Worm (Caenorhabditis elegans): ENCODE data around the gene F12E12.1.

The F12E12.1 gene

DNA sequence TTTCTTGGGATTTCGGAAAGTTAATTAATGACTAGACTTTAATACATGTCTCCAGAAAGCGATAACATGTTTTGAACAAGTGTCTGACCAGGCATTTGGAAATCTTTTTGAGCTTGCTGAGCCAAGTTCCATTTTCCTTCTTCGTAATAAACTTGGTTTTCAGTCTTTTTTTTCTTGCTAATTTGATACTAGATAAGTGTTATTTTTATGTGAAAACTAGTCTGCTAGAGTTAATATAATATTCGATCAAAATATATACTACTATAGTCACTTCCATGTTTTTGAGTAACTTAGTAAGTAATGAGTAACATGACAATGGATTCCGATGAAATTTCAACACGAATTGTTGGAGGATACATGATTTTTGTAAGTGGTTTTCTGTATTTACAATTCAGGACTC, 32.4 kb upstream of the F12E12.1 start, which contains the start of gene srx-110:
Gene srx-110 (plus strand): TSS at position 301 of the 400 bp plus-strand sequence.
- no peak for TF ChIP-seq sma-3 (GFP tag; optimal IDR thresholded peaks at IDR 0.05)
- TF ChIP-seq sem-4 (tag; optimal IDR thresholded peaks at IDR 0.05) = no peak
- no peak for TF ChIP-seq ztf-4 (tag; optimal IDR thresholded peaks at IDR 0.05)
- TF ChIP-seq mab-5 (tag; optimal IDR thresholded peaks at IDR 0.05) = no peak
- TF ChIP-seq lin-11 (tag; optimal IDR thresholded peaks at IDR 0.05) = no peak
- TF ChIP-seq Y55F3AM.14 (GFP tag; optimal IDR thresholded peaks at IDR 0.05) = no peak
- TF ChIP-seq lsy-2 (tag; optimal IDR thresholded peaks at IDR 0.05) = no peak
- TF ChIP-seq nhr-6 (tag; optimal IDR thresholded peaks at IDR 0.05) = no peak
- no peak for TF ChIP-seq dmd-4 (tag; optimal IDR thresholded peaks at IDR 0.05)

DNA sequence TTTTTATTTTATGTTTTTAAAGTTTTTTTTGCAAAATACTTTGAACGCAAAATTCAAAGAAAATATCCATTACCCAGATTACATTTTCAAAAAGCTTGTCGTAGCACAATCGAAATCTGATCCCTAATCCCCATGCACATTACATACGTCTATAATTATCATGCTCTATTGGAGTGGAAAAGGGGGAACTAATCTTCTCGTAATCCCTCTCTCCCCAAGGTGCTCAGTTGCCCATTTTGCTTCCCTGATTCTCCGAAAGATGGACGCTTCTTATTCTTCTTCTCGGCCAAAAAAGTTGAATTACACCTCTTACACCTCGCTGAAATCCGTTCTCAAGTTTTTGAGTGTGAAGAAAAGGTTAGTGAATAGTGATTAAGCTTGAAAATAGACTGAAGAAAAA, 30.6 kb upstream of the F12E12.1 start, which contains the start of gene fbxc-53:
Gene fbxc-53 (plus strand): TSS at position 245 of the 400 bp plus-strand sequence.
- TF ChIP-seq ama-1 (optimal IDR thresholded peaks at IDR 0.05) = no peak
- no peak for TF ChIP-seq unc-55 (GFP tag; optimal IDR thresholded peaks at IDR 0.05)
- no peak for TF ChIP-seq nhr-21 (tag; optimal IDR thresholded peaks at IDR 0.05)
- TF ChIP-seq lin-39 (tag; optimal IDR thresholded peaks at IDR 0.05) = no peak
- TF ChIP-seq nhr-25 (tag; optimal IDR thresholded peaks at IDR 0.05) = no peak
- TF ChIP-seq nhr-6 (tag; optimal IDR thresholded peaks at IDR 0.05) = no peak
- TF ChIP-seq F13H6.1 (tag; optimal IDR thresholded peaks at IDR 0.05) = no peak
- no peak for TF ChIP-seq snpc-4 (tag; optimal IDR thresholded peaks at IDR 0.05)
- no peak for TF ChIP-seq nhr-11 (tag; optimal IDR thresholded peaks at IDR 0.05)
- no peak for TF ChIP-seq alr-1 (tag; optimal IDR thresholded peaks at IDR 0.05)
- no peak for TF ChIP-seq elt-1 (tag; optimal IDR thresholded peaks at IDR 0.05)
- no peak for TF ChIP-seq nhr-77 (tag; optimal IDR thresholded peaks at IDR 0.05)

DNA sequence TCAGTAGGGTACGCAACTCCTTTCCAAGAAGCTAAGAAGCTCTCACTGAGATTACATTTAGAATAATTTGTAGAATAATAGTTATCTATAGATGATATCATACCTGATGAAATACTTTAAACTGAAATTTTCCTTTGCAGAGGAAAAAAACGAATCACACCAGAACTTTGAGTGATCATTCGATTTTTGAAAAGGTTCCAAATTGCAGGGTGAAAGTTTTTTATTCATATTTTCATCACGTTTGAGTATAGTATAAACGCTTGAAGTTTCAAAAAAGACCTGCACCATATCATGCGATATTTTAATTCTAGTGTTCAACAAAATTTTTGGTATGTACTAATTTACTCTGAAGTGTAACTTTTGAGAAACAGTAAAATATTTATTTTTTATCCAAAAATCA, 27.1 kb upstream of the F12E12.1 start, which contains the start of gene srh-100:
Gene srh-100 (minus strand): TSS at position 101 of the 400 bp plus-strand sequence.
- TF ChIP-seq lsy-2 (tag; optimal IDR thresholded peaks at IDR 0.05) (no peak), mdl-1 (tag; optimal IDR thresholded peaks at IDR 0.05) (no peak), gmeb-1 (tag; optimal IDR thresholded peaks at IDR 0.05) (no peak), ama-1 (optimal IDR thresholded peaks at IDR 0.05) (no peak), nhr-11 (tag; optimal IDR thresholded peaks at IDR 0.05) (no peak)

DNA sequence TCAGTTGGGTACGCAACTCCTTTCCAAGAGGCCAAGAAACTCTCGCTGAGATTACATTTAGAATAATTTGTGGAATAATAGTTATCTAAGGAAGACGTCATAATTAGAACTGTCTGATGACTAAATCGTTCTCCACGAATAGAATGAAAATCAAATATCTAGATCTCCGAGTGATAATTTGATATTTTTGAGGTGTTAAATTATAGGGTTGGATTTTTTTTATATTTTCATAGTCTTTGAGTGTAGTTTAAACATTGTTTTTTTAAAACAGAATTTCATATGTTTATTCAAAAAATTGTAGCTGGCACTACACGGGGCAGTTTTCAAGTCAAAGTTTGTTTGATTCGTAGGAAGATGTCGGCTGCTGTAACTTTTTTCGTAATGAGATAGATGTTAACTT, 25.2 kb upstream of the F12E12.1 start, which contains the start of gene srh-99:
Gene srh-99 (minus strand): TSS at position 101 of the 400 bp plus-strand sequence.
- TF ChIP-seq mab-5 (tag; optimal IDR thresholded peaks at IDR 0.05) (no peak), unc-55 (GFP tag; optimal IDR thresholded peaks at IDR 0.05) (no peak), lin-39 (tag; optimal IDR thresholded peaks at IDR 0.05) (no peak), sem-4 (tag; optimal IDR thresholded peaks at IDR 0.05) (no peak), F13H6.1 (tag; optimal IDR thresholded peaks at IDR 0.05) (no peak), ztf-4 (tag; optimal IDR thresholded peaks at IDR 0.05) (no peak), nhr-25 (tag; optimal IDR thresholded peaks at IDR 0.05) (no peak), ama-1 (optimal IDR thresholded peaks at IDR 0.05) (no peak), nhr-77 (tag; optimal IDR thresholded peaks at IDR 0.05) (no peak), C34F6.9 (tag; optimal IDR thresholded peaks at IDR 0.05) (no peak), ztf-1 (GFP tag; conservative IDR thresholded peaks at IDR 0.05) (no peak), snpc-4 (tag; optimal IDR thresholded peaks at IDR 0.05) (no peak)

DNA sequence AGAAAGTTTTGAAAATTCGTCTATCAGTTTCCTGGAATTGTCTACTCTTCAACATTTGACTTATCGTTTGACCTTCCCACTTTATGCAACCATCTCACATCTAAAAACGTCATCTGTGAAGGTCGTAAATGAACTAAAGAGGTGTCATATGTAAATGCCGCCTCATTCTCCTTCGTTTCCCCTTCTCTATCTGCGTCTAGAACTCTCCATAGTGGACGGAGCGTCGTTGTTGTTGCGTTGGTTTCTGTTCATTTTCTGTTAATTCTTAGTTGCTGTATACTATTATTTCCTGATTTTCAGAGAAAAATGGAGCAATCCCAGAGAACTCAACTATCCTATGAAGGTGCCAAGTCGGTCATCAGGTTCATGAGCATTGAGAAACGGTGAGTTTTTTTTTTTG, 24.7 kb upstream of the F12E12.1 start, which contains the start of gene fbxc-52:
Gene fbxc-52 (plus strand): TSS at position 301 of the 400 bp plus-strand sequence.
- TF ChIP-seq elt-1 (tag; optimal IDR thresholded peaks at IDR 0.05) = no peak

DNA sequence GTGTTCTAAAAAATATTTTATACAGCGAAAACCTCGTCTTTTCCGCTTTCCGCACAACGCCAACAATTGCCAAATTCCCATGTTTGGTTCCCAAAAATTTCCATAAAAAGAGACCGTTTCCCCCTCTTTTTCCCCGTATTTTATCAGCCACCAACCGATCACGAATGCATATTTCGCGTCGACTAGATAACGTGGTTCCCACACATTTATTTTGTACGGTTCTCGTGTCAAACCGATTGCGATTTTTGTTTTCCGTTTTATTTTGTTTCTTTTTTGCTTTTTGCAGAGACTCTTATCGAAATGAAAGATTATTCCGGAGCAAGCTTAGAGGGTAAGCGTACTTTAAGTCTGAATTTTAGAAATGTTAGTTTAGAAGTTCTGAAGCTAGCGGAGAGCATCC, 20.7 kb upstream of the F12E12.1 start, which contains the start of gene C46E10.3:
Gene C46E10.3 (plus strand): TSS at position 301 of the 400 bp plus-strand sequence.
- TF ChIP-seq crh-2 (tag; optimal IDR thresholded peaks at IDR 0.05) (no peak), peb-1 (tag; optimal IDR thresholded peaks at IDR 0.05) (no peak)

DNA sequence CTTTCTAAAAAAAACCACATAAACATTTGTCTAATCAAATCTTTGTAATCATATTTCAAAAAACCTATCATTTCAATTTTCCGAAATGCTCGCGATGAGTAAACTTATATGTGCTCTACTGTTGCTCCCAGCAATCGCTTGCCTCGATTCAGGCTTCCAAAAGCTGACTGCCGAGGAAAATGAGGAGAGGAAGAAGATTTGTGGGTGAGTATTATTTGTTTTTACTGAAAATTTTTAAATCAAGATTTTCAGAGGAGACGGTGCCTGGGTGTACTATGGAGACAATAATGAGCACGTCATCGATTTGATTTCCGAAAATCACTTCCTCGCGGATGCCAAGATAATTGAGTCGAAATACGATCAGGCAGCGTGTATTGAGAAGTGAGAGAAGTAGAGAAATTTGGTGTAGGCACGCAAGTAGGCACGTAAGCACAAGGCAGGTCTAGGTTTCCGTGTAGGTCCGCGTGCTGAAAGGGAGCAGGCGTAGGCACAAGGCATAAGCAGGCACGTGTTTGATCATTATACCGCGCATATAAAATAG, 17.4 kb upstream of the F12E12.1 start, which contains the start of gene C46E10.1:
Gene C46E10.1 (plus strand): TSS at position 51 of the 541 bp plus-strand sequence.
- TF ChIP-seq ztf-1 (GFP tag; conservative IDR thresholded peaks at IDR 0.05) (no peak), elt-1 (tag; optimal IDR thresholded peaks at IDR 0.05) (no peak), nhr-77 (tag; optimal IDR thresholded peaks at IDR 0.05) (no peak), aly-2 (tag; optimal IDR thresholded peaks at IDR 0.05) (no peak), unc-62 (GFP tag; optimal IDR thresholded peaks at IDR 0.05) (no peak), dmd-4 (tag; optimal IDR thresholded peaks at IDR 0.05) (no peak), peb-1 (tag; optimal IDR thresholded peaks at IDR 0.05) (no peak), ceh-16 (tag; optimal IDR thresholded peaks at IDR 0.05) (no peak), lsy-2 (tag; optimal IDR thresholded peaks at IDR 0.05) (no peak), crh-2 (tag; optimal IDR thresholded peaks at IDR 0.05) (no peak), nhr-6 (tag; optimal IDR thresholded peaks at IDR 0.05) (no peak), nhr-12 (tag; optimal IDR thresholded peaks at IDR 0.05) (no peak), lin-39 (tag; optimal IDR thresholded peaks at IDR 0.05) (no peak), lin-11 (tag; optimal IDR thresholded peaks at IDR 0.05) (no peak), ztf-4 (tag; optimal IDR thresholded peaks at IDR 0.05) (no peak), snpc-4 (tag; optimal IDR thresholded peaks at IDR 0.05) (no peak)

All from whole organism, L2 larva.